Worm (Caenorhabditis elegans) whole organism, L3 larva: ENCODE measurements around the gene bath-19.
A peak's percentile ranks its signal among the peaks of the same experiment; 100 is the strongest.

ENCODE experiments used
- elt-2 ChIP-seq: sonication (generic microtip); optimal IDR thresholded peaks from 2 replicates; lab custom pipeline; 2016; ENCODE audit warnings: missing genetic modification reagents, mild to moderate bottlenecking, missing genetic modification characterization, missing compliant biosample characterization
- nhr-237 ChIP-seq: fragments of 150-350 bp; optimal IDR thresholded peaks from 2 replicates; lab custom pipeline; 2014; ENCODE audit warnings: missing biosample characterization, missing genetic modification characterization
- unc-39 ChIP-seq: sonication (generic microtip); optimal IDR thresholded peaks from 4 replicates; lab custom pipeline; 2017; ENCODE audit warnings: missing biosample characterization, missing genetic modification characterization
- ztf-4 ChIP-seq: fragments of 150-350 bp; optimal IDR thresholded peaks from 2 replicates; lab custom pipeline; 2014; ENCODE audit warnings: missing biosample characterization, missing genetic modification characterization

The bath-19 gene

DNA sequence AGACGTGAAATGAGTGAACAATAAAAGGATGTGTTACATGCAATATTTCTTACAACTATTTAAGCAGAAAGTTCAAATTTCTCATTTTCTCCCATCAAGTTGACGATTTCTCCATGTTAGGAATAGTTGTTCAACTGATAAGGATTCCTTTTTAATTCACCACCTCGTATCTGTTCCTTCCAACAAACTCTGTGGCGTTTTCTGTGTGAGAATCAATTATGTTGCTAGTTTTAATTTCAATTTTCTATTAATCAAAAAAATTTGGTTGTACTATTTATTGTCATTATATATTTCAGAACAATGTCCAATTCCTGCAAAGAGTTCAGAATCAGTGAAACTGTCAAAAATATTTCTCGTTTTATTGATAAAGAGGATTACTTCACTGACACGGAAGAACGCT is 50.2 kb downstream of the bath-19 start, which contains the start of gene math-44:
Gene math-44 (plus strand): TSS at position 301 of the 400 bp plus-strand sequence.
- TF ChIP-seq ztf-4 (tag; lab: Kevin White, UChicago): no peak
- TF ChIP-seq elt-2 (tag; lab: Kevin White, UChicago): peak; percentile 22
- TF ChIP-seq unc-39 (tag; lab: Kevin White, UChicago): no peak

DNA sequence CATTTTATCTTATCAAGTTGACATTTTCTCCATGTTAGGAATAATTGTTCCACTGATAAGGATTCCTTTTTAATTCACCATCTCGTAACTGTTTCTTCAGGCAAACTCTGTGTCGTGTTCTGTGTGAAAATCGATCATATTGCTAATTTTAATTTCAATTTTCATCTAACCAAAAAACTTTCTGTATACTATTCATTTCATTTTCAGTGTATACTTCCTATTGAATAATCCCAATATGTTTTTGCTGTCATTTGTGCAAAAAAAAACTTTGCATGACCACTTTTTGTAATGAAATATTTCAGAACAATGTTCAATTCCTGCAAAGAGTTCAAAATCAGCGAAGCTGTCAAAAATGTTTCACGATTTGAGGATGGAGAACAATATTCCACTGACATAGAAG is 52.2 kb downstream of the bath-19 start, which contains the start of gene Y16E11A.4:
Gene Y16E11A.4 (plus strand): TSS at position 301 of the 400 bp plus-strand sequence.
- TF ChIP-seq nhr-237 (tag; lab: Kevin White, UChicago) (no peak), elt-2 (tag; lab: Kevin White, UChicago) (peak; percentile 26)
